Fruit fly (Drosophila melanogaster): ENCODE data around the gene pkm.
A peak's percentile ranks its signal among the peaks of the same experiment; 100 is the strongest.

pkm gene

dm6 chrX:11550078-11550477, 33.9 kb downstream of the pkm start (continued):
- no peak for TF ChIP-seq CG1529 (GFP tag; optimal IDR thresholded peaks at IDR 0.05)
- no peak for TF ChIP-seq Ravus (GFP tag; IDR thresholded peaks at IDR 0.05)
- no peak for TF ChIP-seq sob (GFP tag; IDR thresholded peaks at IDR 0.05)
- no peak for TF ChIP-seq CG16779 (GFP tag; IDR thresholded peaks at IDR 0.05)
- TF ChIP-seq bbx (GFP tag; IDR thresholded peaks at IDR 0.05; ENCODE audit: partially characterized antibody), result no peak
- TF ChIP-seq B-H1 (GFP tag; IDR thresholded peaks at IDR 0.05), result no peak
- TF ChIP-seq esg (GFP tag; conservative IDR thresholded peaks at IDR 0.05), result no peak
- no peak for TF ChIP-seq ERR (GFP tag; optimal IDR thresholded peaks at IDR 0.05)
- TF ChIP-seq Dp (GFP tag; optimal IDR thresholded peaks at IDR 0.05), result no peak
- TF ChIP-seq mld (GFP tag; IDR thresholded peaks at IDR 0.05; ENCODE audit: partially characterized antibody), result no peak
- no peak for TF ChIP-seq prd (optimal IDR thresholded peaks at IDR 0.05)
- TF ChIP-seq prd (GFP tag; IDR thresholded peaks at IDR 0.05), result peak; percentile 31; the same call in 1 of the 3 replicates
- TF ChIP-seq gcm2 (GFP tag; optimal IDR thresholded peaks at IDR 0.05), result no peak
- no peak for TF ChIP-seq CG43689 (GFP tag; IDR thresholded peaks at IDR 0.05)
- TF ChIP-seq HLH3B (GFP tag; IDR thresholded peaks at IDR 0.05), result no peak
- no peak for TF ChIP-seq bcd (GFP tag; optimal IDR thresholded peaks at IDR 0.05)
- no peak for TF ChIP-seq C15 (GFP tag; IDR thresholded peaks at IDR 0.05)
- TF ChIP-seq CG18764 (GFP tag; optimal IDR thresholded peaks at IDR 0.05), result no peak
- no peak for TF ChIP-seq CG4617 (GFP tag; optimal IDR thresholded peaks at IDR 0.05; ENCODE audit: borderline replicate concordance)
- TF ChIP-seq scrt (GFP tag; optimal IDR thresholded peaks at IDR 0.05), result no peak
- no peak for TF ChIP-seq Lhr (GFP tag; optimal IDR thresholded peaks at IDR 0.05)
- TF ChIP-seq CG3726 (GFP tag; IDR thresholded peaks at IDR 0.05), result no peak
- TF ChIP-seq CG18476 (GFP tag; optimal IDR thresholded peaks at IDR 0.05), result no peak
- no peak for TF ChIP-seq Dll (GFP tag; IDR thresholded peaks at IDR 0.05; ENCODE audit: partially characterized antibody)
- no peak for TF ChIP-seq Spps (tag; optimal IDR thresholded peaks at IDR 0.05)
- peak; percentile 50 for TF ChIP-seq sens (GFP tag)
- no peak for TF ChIP-seq stc (GFP tag; IDR thresholded peaks at IDR 0.05)
- no peak for TF ChIP-seq CG15696 (tag; optimal IDR thresholded peaks at IDR 0.05)
- TF ChIP-seq Myb (GFP tag; optimal IDR thresholded peaks at IDR 0.05), result no peak
- no peak for TF ChIP-seq CG9876 (GFP tag; optimal IDR thresholded peaks at IDR 0.05)
- TF ChIP-seq org-1 (GFP tag; optimal IDR thresholded peaks at IDR 0.05), result peak; percentile 26
- TF ChIP-seq CG31224 (GFP tag; IDR thresholded peaks at IDR 0.05), result no peak
- peak; percentile 11 for TF ChIP-seq CG9727 (GFP tag; optimal IDR thresholded peaks at IDR 0.05)
- TF ChIP-seq vvl (GFP tag; IDR thresholded peaks at IDR 0.05), result no peak; the same call in 1 of the 2 replicates
- no peak for TF ChIP-seq GATAe (GFP tag; conservative IDR thresholded peaks at IDR 0.05)
- TF ChIP-seq CG1602 (GFP tag; optimal IDR thresholded peaks at IDR 0.05), result no peak
- TF ChIP-seq CG17912 (GFP tag; optimal IDR thresholded peaks at IDR 0.05), result no peak
- no peak for TF ChIP-seq CG10209 (GFP tag; optimal IDR thresholded peaks at IDR 0.05)
- TF ChIP-seq CG12769 (tag; optimal IDR thresholded peaks at IDR 0.05), result peak; percentile 65
- peak; percentile 40 for TF ChIP-seq Meics (GFP tag; optimal IDR thresholded peaks at IDR 0.05)
- TF ChIP-seq CG14710 (tag; optimal IDR thresholded peaks at IDR 0.05), result no peak
- TF ChIP-seq Gsc (GFP tag; IDR thresholded peaks at IDR 0.05), result no peak
- TF ChIP-seq CG7372 (GFP tag; IDR thresholded peaks at IDR 0.05), result no peak
- no peak for TF ChIP-seq exex (tag; optimal IDR thresholded peaks at IDR 0.05)
- no peak for TF ChIP-seq CG10147 (GFP tag; optimal IDR thresholded peaks at IDR 0.05)
- no peak for TF ChIP-seq ftz-f1 (GFP tag; optimal IDR thresholded peaks at IDR 0.05)
- no peak for TF ChIP-seq p53 (GFP tag; optimal IDR thresholded peaks at IDR 0.05)
- no peak for TF ChIP-seq CG1832 (GFP tag; optimal IDR thresholded peaks at IDR 0.05)
- TF ChIP-seq CG9797 (GFP tag; optimal IDR thresholded peaks at IDR 0.05), result no peak
- no peak for TF ChIP-seq tup (GFP tag; optimal IDR thresholded peaks at IDR 0.05)
- no peak; the same call in 2 of the 3 replicates for TF ChIP-seq tgo (GFP tag; IDR thresholded peaks at IDR 0.05)
- TF ChIP-seq CG5245 (GFP tag; optimal IDR thresholded peaks at IDR 0.05), result no peak
- peak; percentile 34; the same call in 1 of the 2 replicates for TF ChIP-seq CG14441 (GFP tag; IDR thresholded peaks at IDR 0.05)
